Fruit fly (Drosophila melanogaster) whole organism, embryonic: ENCODE measurements around the gene arm.
A peak's percentile ranks its signal among the peaks of the same experiment; 100 is the strongest.

ENCODE experiments used
- Aef1 ChIP-seq: fragments of 200-800 bp; sonication (Bioruptor generic); IDR thresholded peaks from 3 replicates; pipeline ENCODE4 v1.3.6; 2022; ENCODE audit warnings: missing biosample characterization, missing genetic modification characterization
- Awh ChIP-seq: fragments of 200-800 bp; sonication (Bioruptor generic); IDR thresholded peaks from 2 replicates; pipeline ENCODE4, ENCODE4 v1.3.6; 2022; ENCODE audit warnings: missing biosample characterization, missing genetic modification characterization
- BEAF-32 ChIP-seq: fragments of 200-800 bp; sonication (Bioruptor generic); optimal IDR thresholded peaks from 3 replicates; lab custom pipeline; 2017; ENCODE audit warnings: missing biosample characterization, missing genetic modification characterization, mild to moderate bottlenecking, moderate library complexity, missing genetic modification reagents
- Blimp-1 ChIP-seq: fragments of 200-800 bp; sonication (Bioruptor generic); optimal IDR thresholded peaks from 3 replicates; lab custom pipeline; 2018; ENCODE audit warnings: missing biosample characterization, missing genetic modification characterization, mild to moderate bottlenecking, moderate library complexity, missing genetic modification reagents
- CG10321 ChIP-seq: fragments of 200-800 bp; sonication (Bioruptor generic); IDR thresholded peaks from 2 replicates; pipeline ENCODE4 v1.3.6; 2022; ENCODE audit warnings: missing biosample characterization, missing genetic modification characterization
- CG10431 ChIP-seq: fragments of 200-800 bp; sonication (Bioruptor generic); optimal IDR thresholded peaks from 3 replicates; lab custom pipeline; 2018; ENCODE audit warnings: missing biosample characterization, mild to moderate bottlenecking, missing genetic modification characterization
- CG11085 ChIP-seq: fragments of 200-800 bp; sonication (Bioruptor generic); IDR thresholded peaks from 2 replicates; pipeline ENCODE4 v1.3.6; 2022; ENCODE audit warnings: missing biosample characterization, missing genetic modification characterization
- CG12219 ChIP-seq: fragments of 200-800 bp; sonication (Bioruptor generic); optimal IDR thresholded peaks from 3 replicates; lab custom pipeline; 2018; ENCODE audit warnings: missing biosample characterization, mild to moderate bottlenecking, missing genetic modification characterization
- CG1233 ChIP-seq: fragments of 200-800 bp; sonication (Bioruptor generic); optimal IDR thresholded peaks from 4 replicates; lab custom pipeline; 2018; ENCODE audit warnings: missing biosample characterization, mild to moderate bottlenecking, missing genetic modification characterization
- CG13424 ChIP-seq: fragments of 200-800 bp; sonication (Bioruptor generic); optimal IDR thresholded peaks from 2 replicates; lab custom pipeline; 2019; ENCODE audit warnings: missing biosample characterization, mild to moderate bottlenecking, missing genetic modification characterization, moderate library complexity
- CG17802 ChIP-seq: fragments of 200-800 bp; sonication (Bioruptor generic); optimal IDR thresholded peaks from 2 replicates; lab custom pipeline; 2018; ENCODE audit warnings: missing biosample characterization, mild to moderate bottlenecking, missing genetic modification characterization, moderate library complexity
- CG31441 ChIP-seq: fragments of 200-800 bp; sonication (Bioruptor generic); IDR thresholded peaks from 2 replicates; pipeline ENCODE4 v1.3.6; 2022; ENCODE audit warnings: missing biosample characterization, missing genetic modification characterization
- CG3995 ChIP-seq: fragments of 200-800 bp; sonication (Bioruptor generic); optimal IDR thresholded peaks from 3 replicates; lab custom pipeline; 2016; ENCODE audit warnings: missing biosample characterization, missing genetic modification characterization
- CG4820 ChIP-seq: fragments of 200-800 bp; sonication (Bioruptor generic); optimal IDR thresholded peaks from 3 replicates; lab custom pipeline; 2016; ENCODE audit warnings: missing biosample characterization, missing genetic modification characterization
- CG6689 ChIP-seq: fragments of 200-800 bp; sonication (Bioruptor generic); IDR thresholded peaks from 2 replicates; pipeline ENCODE4 v1.3.6; 2022; ENCODE audit warnings: missing biosample characterization, missing genetic modification characterization
- CG7357 ChIP-seq: fragments of 200-800 bp; sonication (Bioruptor generic); IDR thresholded peaks from 3 replicates; pipeline ENCODE4 v1.3.6; 2022; ENCODE audit warnings: missing biosample characterization, missing genetic modification characterization
- CG7372 ChIP-seq: fragments of 200-800 bp; sonication (Bioruptor generic); IDR thresholded peaks from 2 replicates; pipeline ENCODE4 v1.3.6; 2022; ENCODE audit warnings: missing biosample characterization, missing genetic modification characterization
- CG8089 ChIP-seq: fragments of 200-800 bp; sonication (Bioruptor generic); optimal IDR thresholded peaks from 3 replicates; lab custom pipeline; 2016; ENCODE audit warnings: missing biosample characterization, missing genetic modification characterization
- CG8924 ChIP-seq: fragments of 200-800 bp; optimal IDR thresholded peaks from 3 replicates; lab custom pipeline; 2019; ENCODE audit warnings: missing biosample characterization, mild to moderate bottlenecking, missing genetic modification characterization, moderate library complexity
- CG9727 ChIP-seq: fragments of 200-800 bp; sonication (Bioruptor generic); optimal IDR thresholded peaks from 3 replicates; lab custom pipeline; 2017; ENCODE audit warnings: missing biosample characterization, mild to moderate bottlenecking, missing genetic modification characterization
- D19A ChIP-seq: fragments of 200-800 bp; optimal IDR thresholded peaks from 3 replicates; lab custom pipeline; 2019; ENCODE audit warnings: missing biosample characterization, mild to moderate bottlenecking, missing genetic modification characterization, moderate library complexity
- D19B ChIP-seq: fragments of 200-800 bp; sonication (Bioruptor generic); optimal IDR thresholded peaks from 2 replicates; lab custom pipeline; 2017; ENCODE audit warnings: missing biosample characterization, mild to moderate bottlenecking, missing genetic modification characterization
- Dll ChIP-seq: fragments of 200-800 bp; sonication (Bioruptor generic); IDR thresholded peaks from 4 replicates; pipeline ENCODE4 v1.3.6; 2022; ENCODE audit warnings: missing biosample characterization, missing genetic modification characterization; ENCODE audit not compliant: partially characterized antibody
- Doc2 ChIP-seq: fragments of 200-800 bp; sonication (Bioruptor generic); IDR thresholded peaks from 2 replicates; pipeline ENCODE4 v1.3.6; 2022; ENCODE audit warnings: missing biosample characterization, missing genetic modification characterization
- ERR ChIP-seq: fragments of 200-800 bp; sonication (Bioruptor generic); optimal IDR thresholded peaks from 2 replicates; lab custom pipeline; 2016; ENCODE audit warnings: missing biosample characterization, missing genetic modification characterization
- Ets65A ChIP-seq: fragments of 200-800 bp; sonication (Bioruptor generic); peaks from one replicate; lab custom pipeline; 2016; ENCODE audit warnings: missing biosample characterization, missing genetic modification characterization
- Meics ChIP-seq: fragments of 200-800 bp; sonication (Bioruptor generic); optimal IDR thresholded peaks from 2 replicates; lab custom pipeline; 2017; ENCODE audit warnings: missing biosample characterization, mild to moderate bottlenecking, missing genetic modification characterization
- Myb ChIP-seq: fragments of 200-800 bp; sonication (Bioruptor generic); optimal IDR thresholded peaks from 2 replicates; lab custom pipeline; 2016; ENCODE audit warnings: missing biosample characterization, missing genetic modification characterization
- NFAT ChIP-seq: fragments of 200-800 bp; sonication (Bioruptor generic); IDR thresholded peaks from 2 replicates; pipeline ENCODE4 v1.3.6; 2022; ENCODE audit warnings: missing biosample characterization, missing genetic modification characterization
- NK7.1 ChIP-seq: fragments of 200-800 bp; sonication (Bioruptor generic); optimal IDR thresholded peaks from 3 replicates; lab custom pipeline; 2016; ENCODE audit warnings: missing biosample characterization, missing genetic modification characterization
- bab2 ChIP-seq: fragments of 200-800 bp; sonication (Bioruptor generic); optimal IDR thresholded peaks from 2 replicates; lab custom pipeline; 2016; ENCODE audit warnings: missing biosample characterization, missing genetic modification characterization
- caup ChIP-seq: fragments of 200-800 bp; sonication (Bioruptor generic); optimal IDR thresholded peaks from 3 replicates; lab custom pipeline; 2017; ENCODE audit warnings: missing biosample characterization, mild to moderate bottlenecking, missing genetic modification characterization, moderate library complexity; ENCODE audit not compliant: severe bottlenecking
- crol ChIP-seq: fragments of 200-800 bp; sonication (Bioruptor generic); IDR thresholded peaks from 2 replicates; pipeline ENCODE4 v1.3.6; 2022; ENCODE audit warnings: missing biosample characterization, missing genetic modification characterization
- dan ChIP-seq: fragments of 200-800 bp; sonication (Bioruptor generic); IDR thresholded peaks from 2 replicates; pipeline ENCODE4 v1.3.6; 2022; ENCODE audit warnings: missing biosample characterization, missing genetic modification characterization
- dm ChIP-seq: fragments of 200-800 bp; sonication (Bioruptor generic); optimal IDR thresholded peaks from 3 replicates; lab custom pipeline; 2016; ENCODE audit warnings: missing biosample characterization, missing genetic modification characterization
- dpn ChIP-seq, 2 experiments: fragments of 200-800 bp; sonication (Bioruptor generic); optimal IDR thresholded peaks; 3 replicates each; lab custom pipeline; 2016; ENCODE audit warnings: missing biosample characterization in 2 of 2, missing genetic modification characterization in 2 of 2
- exex ChIP-seq: fragments of 200-800 bp; sonication (Bioruptor generic); optimal IDR thresholded peaks from 4 replicates; lab custom pipeline; 2018; ENCODE audit warnings: missing biosample characterization, mild to moderate bottlenecking, missing genetic modification characterization, moderate library complexity
- hb ChIP-seq: fragments of 200-800 bp; sonication (Bioruptor generic); IDR thresholded peaks from 3 replicates; pipeline ENCODE4 v1.3.6; 2022; ENCODE audit warnings: missing biosample characterization, missing genetic modification characterization; ENCODE audit not compliant: partially characterized antibody
- ind ChIP-seq: fragments of 200-800 bp; sonication (Bioruptor generic); optimal IDR thresholded peaks from 3 replicates; lab custom pipeline; 2016; ENCODE audit warnings: missing biosample characterization, missing genetic modification characterization
- lilli ChIP-seq: fragments of 200-800 bp; sonication (Bioruptor generic); optimal IDR thresholded peaks from 3 replicates; lab custom pipeline; 2016; ENCODE audit warnings: missing biosample characterization, missing genetic modification characterization
- luna ChIP-seq: fragments of 200-800 bp; sonication (Bioruptor generic); optimal IDR thresholded peaks from 2 replicates; lab custom pipeline; 2016; ENCODE audit warnings: missing biosample characterization, missing genetic modification characterization
- nau ChIP-seq: fragments of 200-800 bp; sonication (Bioruptor generic); optimal IDR thresholded peaks from 3 replicates; lab custom pipeline; 2017; ENCODE audit warnings: missing biosample characterization, mild to moderate bottlenecking, missing genetic modification characterization, missing genetic modification reagents
- nerfin-1 ChIP-seq: fragments of 200-800 bp; sonication (Bioruptor generic); optimal IDR thresholded peaks from 3 replicates; lab custom pipeline; 2019; ENCODE audit warnings: missing biosample characterization, mild to moderate bottlenecking, missing genetic modification characterization, moderate library complexity
- nom ChIP-seq: fragments of 200-800 bp; sonication (Bioruptor generic); optimal IDR thresholded peaks from 2 replicates; lab custom pipeline; 2017; ENCODE audit warnings: missing biosample characterization, missing genetic modification characterization, mild to moderate bottlenecking, moderate library complexity, missing genetic modification reagents
- p53 ChIP-seq: fragments of 200-800 bp; sonication (Bioruptor generic); optimal IDR thresholded peaks from 2 replicates; lab custom pipeline; 2016; ENCODE audit warnings: missing biosample characterization, missing genetic modification characterization
- pho ChIP-seq: fragments of 200-800 bp; sonication (Bioruptor generic); optimal IDR thresholded peaks from 2 replicates; lab custom pipeline; 2016; ENCODE audit warnings: missing biosample characterization, missing genetic modification characterization
- row ChIP-seq: fragments of 200-800 bp; sonication (Bioruptor generic); IDR thresholded peaks from 3 replicates; pipeline ENCODE4 v1.3.6; 2022; ENCODE audit warnings: missing biosample characterization, missing genetic modification characterization
- sens ChIP-seq: fragments of 200-800 bp; sonication (Bioruptor generic); peaks from one replicate; lab custom pipeline; 2016; ENCODE audit warnings: missing biosample characterization, missing genetic modification characterization
- so ChIP-seq: fragments of 200-800 bp; sonication (Bioruptor generic); IDR thresholded peaks from 3 replicates; pipeline ENCODE4 v1.3.6; 2022; ENCODE audit warnings: missing biosample characterization, missing genetic modification characterization
- tio ChIP-seq: fragments of 200-800 bp; sonication (Bioruptor generic); optimal IDR thresholded peaks from 2 replicates; lab custom pipeline; 2017; ENCODE audit warnings: missing biosample characterization, missing genetic modification characterization, inconsistent platforms
- vvl ChIP-seq: fragments of 200-800 bp; sonication (Bioruptor generic); IDR thresholded peaks from 2 replicates; pipeline ENCODE4 v1.3.6; 2022; ENCODE audit warnings: missing biosample characterization, missing genetic modification characterization

arm gene

dm6 chrX:1880139-1880556 is 20.3 kb downstream of the arm start, which contains the start of gene Coa8 (continued):
- TF ChIP-seq CG7372 (GFP tag; lab: Robert Waterston, UW) (0 out of 2 replicates have a peak, but pooled peaks have one; percentile 25), ERR (GFP tag; lab: Kevin White, UChicago) (peak; percentile 23), CG13424 (peak; percentile 62), NFAT (GFP tag; lab: Robert Waterston, UW) (peak; percentile 31; the same call in 1 of the 2 replicates), bab2 (no peak), Blimp-1 (GFP tag; lab: Kevin White, UChicago) (peak; percentile 2), CG11085 (GFP tag; lab: Robert Waterston, UW) (0 out of 2 replicates have a peak, but pooled peaks have one; percentile 14), lilli (GFP tag; lab: Kevin White, UChicago) (peak; percentile 53), CG8089 (GFP tag; lab: Kevin White, UChicago) (peak; percentile 23), dm (GFP tag; lab: Kevin White, UChicago) (no peak), NK7.1 (no peak), exex (no peak), vvl (GFP tag; lab: Robert Waterston, UW) (no peak; the same call in 1 of the 2 replicates), Myb (peak; percentile 26), CG10431 (GFP tag; lab: Kevin White, UChicago) (peak; percentile 8), CG4820 (GFP tag; lab: Kevin White, UChicago) (no peak), dpn (GFP tag; optimal IDR thresholded peaks at IDR 0.05; lab: Kevin White, UChicago) (peak; percentile 24 to 26), CG12219 (GFP tag; lab: Kevin White, UChicago) (no peak), p53 (GFP tag; lab: Kevin White, UChicago) (no peak), CG10321 (GFP tag; lab: Robert Waterston, UW) (no peak), tio (GFP tag; lab: Kevin White, UChicago) (no peak), Dll (GFP tag; lab: Robert Waterston, UW) (peak; percentile 57), D19A (no peak), crol (GFP tag; lab: Robert Waterston, UW) (no peak), CG31441 (GFP tag; lab: Robert Waterston, UW) (0 out of 2 replicates have a peak, but pooled peaks have one; percentile 4), ind (peak; percentile 56), dan (GFP tag; lab: Robert Waterston, UW) (no peak), nau (GFP tag; lab: Kevin White, UChicago) (no peak), BEAF-32 (GFP tag; lab: Kevin White, UChicago) (peak; percentile 62), Awh (0 out of 2 replicates have a peak, but pooled peaks have one; percentile 42), Doc2 (GFP tag; lab: Robert Waterston, UW) (no peak), CG6689 (GFP tag; lab: Robert Waterston, UW) (peak; percentile 25; the same call in 1 of the 2 replicates), CG9727 (GFP tag; lab: Kevin White, UChicago) (no peak), nerfin-1 (tag; lab: Kevin White, UChicago) (peak; percentile 16), Ets65A (GFP tag; lab: Kevin White, UChicago) (peak; percentile 93), CG1233 (GFP tag; lab: Kevin White, UChicago) (no peak), pho (GFP tag; lab: Kevin White, UChicago) (peak; percentile 44), sens (GFP tag; lab: Kevin White, UChicago) (peak; percentile 81), nom (GFP tag; lab: Kevin White, UChicago) (no peak), hb (GFP tag; lab: Robert Waterston, UW) (no peak), caup (peak; percentile 47), row (GFP tag; lab: Robert Waterston, UW) (peak; percentile 83), CG7357 (GFP tag; lab: Robert Waterston, UW) (0 out of 3 replicates have a peak, but pooled peaks have one; percentile 5), luna (GFP tag; lab: Kevin White, UChicago) (no peak), so (GFP tag; lab: Robert Waterston, UW) (0 out of 3 replicates have a peak, but pooled peaks have one; percentile 44), CG17802 (tag; lab: Kevin White, UChicago) (no peak), CG3995 (GFP tag; lab: Kevin White, UChicago) (peak; percentile 30), CG8924 (tag; lab: Kevin White, UChicago) (peak; percentile 7), D19B (GFP tag; lab: Kevin White, UChicago) (no peak), Meics (GFP tag; lab: Kevin White, UChicago) (peak; percentile 38), Aef1 (GFP tag; lab: Robert Waterston, UW) (peak; percentile 26; the same call in 2 of the 3 replicates)
